Worm (Caenorhabditis elegans) whole organism, L3 larva: ENCODE results near the gene C46F4.3.

Experiments
- ZK546.5 ChIP-seq: sonication (generic microtip); optimal IDR thresholded peaks from 2 replicates; lab custom pipeline; 2017; ENCODE audit warnings: missing biosample characterization, missing genetic modification characterization
- ama-1 ChIP-seq: fragments of 150-350 bp; optimal IDR thresholded peaks from 2 replicates; lab custom pipeline; 2018
- ceh-16 ChIP-seq: sonication (generic microtip); optimal IDR thresholded peaks from 2 replicates; lab custom pipeline; 2017; ENCODE audit warnings: missing biosample characterization, missing genetic modification characterization
- ceh-28 ChIP-seq: fragments of 150-350 bp; optimal IDR thresholded peaks from 2 replicates; lab custom pipeline; 2014; ENCODE audit warnings: missing biosample characterization, missing genetic modification reagents, missing genetic modification characterization
- ceh-82 ChIP-seq: fragments of 150-350 bp; optimal IDR thresholded peaks from 2 replicates; lab custom pipeline; 2014; ENCODE audit warnings: missing biosample characterization, missing genetic modification characterization
- ceh-9 ChIP-seq: sonication (generic microtip); optimal IDR thresholded peaks from 2 replicates; lab custom pipeline; 2018; ENCODE audit warnings: missing biosample characterization, missing genetic modification characterization
- daf-12 ChIP-seq: fragments of 150-350 bp; optimal IDR thresholded peaks from 2 replicates; lab custom pipeline; 2014; ENCODE audit warnings: missing biosample characterization, missing genetic modification reagents, missing genetic modification characterization
- egl-27 ChIP-seq: sonication (generic microtip); optimal IDR thresholded peaks from 4 replicates; lab custom pipeline; 2017; ENCODE audit warnings: missing biosample characterization, missing genetic modification reagents, missing genetic modification characterization
- elt-2 ChIP-seq: sonication (generic microtip); optimal IDR thresholded peaks from 2 replicates; lab custom pipeline; 2016; ENCODE audit warnings: missing genetic modification reagents, mild to moderate bottlenecking, missing genetic modification characterization, missing compliant biosample characterization
- elt-3 ChIP-seq, 3 experiments: fragments of 150-350 bp in 1 of 3; sonication (generic microtip) in 2 of 3; optimal IDR thresholded peaks; 2 replicates in 2 of 3; 4 replicates in 1 of 3; lab custom pipeline; 2014 to 2017; ENCODE audit warnings: missing biosample characterization in 3 of 3, missing genetic modification characterization in 3 of 3
- eor-1 ChIP-seq, 2 experiments: fragments of 150-350 bp; optimal IDR thresholded peaks; 2 replicates each; lab custom pipeline; 2014 to 2018; ENCODE audit warnings: missing biosample characterization in 2 of 2, missing genetic modification characterization in 2 of 2
- fkh-10 ChIP-seq: sonication (generic microtip); optimal IDR thresholded peaks from 2 replicates; lab custom pipeline; 2017; ENCODE audit warnings: missing biosample characterization, missing genetic modification reagents, missing genetic modification characterization
- fkh-2 ChIP-seq: fragments of 150-350 bp; optimal IDR thresholded peaks from 2 replicates; lab custom pipeline; 2014; ENCODE audit warnings: missing biosample characterization, missing genetic modification reagents, missing genetic modification characterization
- fos-1 ChIP-seq: fragments of 150-350 bp; optimal IDR thresholded peaks from 2 replicates; lab custom pipeline; 2014; ENCODE audit warnings: missing biosample characterization, missing genetic modification characterization
- hmg-11 ChIP-seq: sonication (generic microtip); optimal IDR thresholded peaks from 2 replicates; lab custom pipeline; 2016; ENCODE audit warnings: missing genetic modification characterization, missing compliant biosample characterization
- jun-1 ChIP-seq: fragments of 150-350 bp; optimal IDR thresholded peaks from 2 replicates; lab custom pipeline; 2014; ENCODE audit warnings: missing biosample characterization, missing genetic modification reagents, missing genetic modification characterization
- lin-39 ChIP-seq: fragments of 150-350 bp; optimal IDR thresholded peaks from 2 replicates; lab custom pipeline; 2018; ENCODE audit warnings: missing biosample characterization, missing genetic modification reagents, missing genetic modification characterization
- lsy-12 ChIP-seq: sonication (generic microtip); optimal IDR thresholded peaks from 2 replicates; lab custom pipeline; 2016; ENCODE audit warnings: mild to moderate bottlenecking, missing genetic modification characterization, missing compliant biosample characterization
- mdl-1 ChIP-seq: fragments of 150-350 bp; optimal IDR thresholded peaks from 2 replicates; lab custom pipeline; 2014; ENCODE audit warnings: missing biosample characterization, missing genetic modification characterization
- nfya-1 ChIP-seq: sonication (generic microtip); optimal IDR thresholded peaks from 2 replicates; lab custom pipeline; 2017; ENCODE audit warnings: missing genetic modification characterization, mild to moderate bottlenecking, missing compliant biosample characterization, antibody characterized with exemption, moderate library complexity; ENCODE audit not compliant: insufficient read depth
- nhr-11 ChIP-seq: fragments of 150-350 bp; optimal IDR thresholded peaks from 2 replicates; lab custom pipeline; 2014; ENCODE audit warnings: missing biosample characterization, missing genetic modification characterization
- nhr-12 ChIP-seq: fragments of 150-350 bp; optimal IDR thresholded peaks from 2 replicates; lab custom pipeline; 2014; ENCODE audit warnings: missing biosample characterization, missing genetic modification characterization
- nhr-23 ChIP-seq: fragments of 150-350 bp; optimal IDR thresholded peaks from 2 replicates; lab custom pipeline; 2014; ENCODE audit warnings: missing biosample characterization, missing genetic modification reagents, missing genetic modification characterization
- nhr-237 ChIP-seq: fragments of 150-350 bp; optimal IDR thresholded peaks from 2 replicates; lab custom pipeline; 2014; ENCODE audit warnings: missing biosample characterization, missing genetic modification characterization
- nhr-28 ChIP-seq: fragments of 150-350 bp; optimal IDR thresholded peaks from 2 replicates; lab custom pipeline; 2014; ENCODE audit warnings: missing biosample characterization, missing genetic modification characterization
- nhr-43 ChIP-seq: sonication (generic microtip); optimal IDR thresholded peaks from 2 replicates; lab custom pipeline; 2016; ENCODE audit warnings: mild to moderate bottlenecking, missing genetic modification characterization, missing compliant biosample characterization; ENCODE audit not compliant: poor library complexity, severe bottlenecking
- nhr-67 ChIP-seq: fragments of 150-350 bp; optimal IDR thresholded peaks from 2 replicates; lab custom pipeline; 2014; ENCODE audit warnings: missing biosample characterization, missing genetic modification characterization
- nhr-77 ChIP-seq: fragments of 150-350 bp; optimal IDR thresholded peaks from 2 replicates; lab custom pipeline; 2014; ENCODE audit warnings: missing biosample characterization, missing genetic modification characterization
- pha-4 ChIP-seq: fragments of 150-350 bp; optimal IDR thresholded peaks from 2 replicates; lab custom pipeline; 2014; ENCODE audit warnings: missing biosample characterization, missing genetic modification reagents, missing genetic modification characterization
- pqm-1 ChIP-seq: fragments of 150-350 bp; optimal IDR thresholded peaks from 2 replicates; lab custom pipeline; 2017; ENCODE audit warnings: missing biosample characterization, missing genetic modification characterization, inconsistent platforms
- sea-2 ChIP-seq: fragments of 150-350 bp; sonication (generic microtip); optimal IDR thresholded peaks from 4 replicates; lab custom pipeline; 2014; ENCODE audit warnings: missing biosample characterization, missing genetic modification reagents, missing genetic modification characterization
- skn-1 ChIP-seq: fragments of 150-350 bp; optimal IDR thresholded peaks from 2 replicates; lab custom pipeline; 2014; ENCODE audit warnings: missing biosample characterization, missing genetic modification characterization
- tbx-2 ChIP-seq: sonication (generic microtip); optimal IDR thresholded peaks from 2 replicates; lab custom pipeline; 2016; ENCODE audit warnings: mild to moderate bottlenecking, missing genetic modification characterization, missing compliant biosample characterization
- unc-39 ChIP-seq: sonication (generic microtip); optimal IDR thresholded peaks from 4 replicates; lab custom pipeline; 2017; ENCODE audit warnings: missing biosample characterization, missing genetic modification characterization
- unc-62 ChIP-seq: fragments of 150-350 bp; sonication (generic microtip); optimal IDR thresholded peaks from 4 replicates; lab custom pipeline; 2014; ENCODE audit warnings: missing biosample characterization, missing genetic modification reagents, missing genetic modification characterization
- ztf-11 ChIP-seq: fragments of 150-350 bp; optimal IDR thresholded peaks from 2 replicates; lab custom pipeline; 2014; ENCODE audit warnings: missing biosample characterization, missing genetic modification characterization

C46F4.3 gene

DNA sequence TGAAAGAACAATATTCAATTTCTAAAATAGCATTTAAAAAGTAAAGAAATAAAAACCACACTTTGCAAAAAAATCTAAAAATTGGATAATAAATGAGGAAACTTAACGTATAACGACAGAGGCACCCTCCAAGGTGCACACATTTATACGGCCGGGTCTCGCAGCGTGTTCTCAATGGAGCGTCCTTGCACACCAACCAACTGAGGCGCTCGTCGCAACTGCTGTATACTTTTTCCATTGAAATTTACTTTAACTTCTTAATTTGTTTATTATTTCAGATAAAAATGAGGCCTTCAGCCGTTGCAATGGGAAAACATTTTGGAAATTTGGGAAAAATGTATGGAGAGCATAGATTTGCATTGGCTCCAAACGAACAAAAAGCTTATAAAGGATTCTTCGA, 17.6 kb downstream of the C46F4.3 start, which contains the start of the genes R07E4.5 and R07E4.3 (continued):
- no peak for TF ChIP-seq eor-1 (tag; optimal IDR thresholded peaks at IDR 0.05; lab: Kevin White, UChicago)
- TF ChIP-seq jun-1 (tag; lab: Kevin White, UChicago): no peak
- no peak for TF ChIP-seq fkh-10 (GFP tag; lab: Kevin White, UChicago)
- no peak for TF ChIP-seq fos-1
- TF ChIP-seq nhr-237: no peak
- no peak for TF ChIP-seq daf-12 (tag; lab: Kevin White, UChicago)
- TF ChIP-seq ama-1 (lab: Kevin White, UChicago): no peak
- peak; percentile 91 for TF ChIP-seq lin-39 (tag; lab: Kevin White, UChicago)
- TF ChIP-seq nhr-28 (tag; lab: Kevin White, UChicago): no peak
- no peak for TF ChIP-seq ztf-11
- TF ChIP-seq nhr-12: no peak
- no peak for TF ChIP-seq nhr-67
- TF ChIP-seq hmg-11 (tag; lab: Kevin White, UChicago): peak; percentile 60
- no peak for TF ChIP-seq sea-2
- TF ChIP-seq elt-2 (tag; lab: Kevin White, UChicago): peak; percentile 37

DNA sequence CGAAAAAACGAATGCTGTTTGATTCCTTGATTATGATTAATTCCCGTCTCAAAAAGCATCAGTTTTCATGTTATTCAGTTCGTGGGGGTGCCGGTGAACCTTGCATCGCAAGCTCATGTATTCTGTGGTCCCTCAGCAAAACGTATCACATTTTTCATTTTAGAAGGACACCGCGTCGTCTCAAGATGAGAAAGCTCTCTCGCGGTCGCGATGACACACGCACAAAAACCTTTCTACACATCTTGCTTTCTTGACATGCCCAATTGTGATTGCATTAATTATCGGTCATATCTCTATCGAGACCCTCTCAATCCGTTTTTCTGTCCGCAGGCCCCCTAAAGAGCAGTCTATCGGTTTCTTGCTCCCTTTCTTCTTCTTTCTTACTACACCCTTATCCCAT, 20.6 kb downstream of the C46F4.3 start:
- TF ChIP-seq daf-12 (tag; lab: Kevin White, UChicago): no peak

ce11 chrX:5958815-5959214, 23.2 kb downstream of the C46F4.3 start, which contains the start of gene R07E4.1:
Gene R07E4.1 (plus strand): TSS chrX:5959115.
- TF ChIP-seq tbx-2 (tag; lab: Kevin White, UChicago) (no peak), ceh-82 (no peak), skn-1 (tag; lab: Kevin White, UChicago) (no peak), unc-39 (tag; lab: Kevin White, UChicago) (no peak), fkh-2 (no peak), ZK546.5 (no peak), elt-3 (tag; optimal IDR thresholded peaks at IDR 0.05; lab: Kevin White, UChicago) (no peak), unc-62 (GFP tag; lab: Kevin White, UChicago) (no peak), nhr-77 (tag; lab: Kevin White, UChicago) (no peak), ceh-16 (tag; lab: Kevin White, UChicago) (no peak), eor-1 (tag; optimal IDR thresholded peaks at IDR 0.05; lab: Kevin White, UChicago) (no peak), nhr-23 (no peak), ceh-9 (tag; lab: Kevin White, UChicago) (no peak), pqm-1 (no peak)

DNA sequence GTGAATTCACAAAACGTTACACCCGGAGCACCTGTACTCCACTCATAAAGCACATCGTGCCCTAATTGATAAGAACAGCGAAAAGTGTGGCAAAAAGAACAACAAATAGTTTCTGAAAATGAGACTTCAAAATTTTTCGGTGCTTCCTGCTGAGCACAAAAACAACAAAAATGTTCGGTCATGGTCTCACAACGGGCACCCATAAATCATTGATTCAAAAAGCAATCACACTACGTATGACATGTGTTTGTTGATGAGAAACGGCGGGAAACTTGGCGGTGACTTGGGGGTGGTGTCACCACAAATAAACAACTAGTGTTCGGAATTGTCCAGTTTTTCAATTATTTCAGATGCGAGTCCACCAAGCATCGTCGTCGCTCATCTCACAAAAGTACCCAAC, 25.3 kb downstream of the C46F4.3 start:
- no peak for TF ChIP-seq unc-62 (GFP tag; lab: Kevin White, UChicago)
- no peak for TF ChIP-seq pqm-1
- TF ChIP-seq ceh-28 (tag; lab: Kevin White, UChicago): no peak
- no peak for TF ChIP-seq fos-1
- TF ChIP-seq ztf-11: no peak
- TF ChIP-seq lsy-12 (tag; lab: Kevin White, UChicago): no peak
- TF ChIP-seq ceh-16 (tag; lab: Kevin White, UChicago): no peak
- no peak for TF ChIP-seq skn-1 (tag; lab: Kevin White, UChicago)

DNA sequence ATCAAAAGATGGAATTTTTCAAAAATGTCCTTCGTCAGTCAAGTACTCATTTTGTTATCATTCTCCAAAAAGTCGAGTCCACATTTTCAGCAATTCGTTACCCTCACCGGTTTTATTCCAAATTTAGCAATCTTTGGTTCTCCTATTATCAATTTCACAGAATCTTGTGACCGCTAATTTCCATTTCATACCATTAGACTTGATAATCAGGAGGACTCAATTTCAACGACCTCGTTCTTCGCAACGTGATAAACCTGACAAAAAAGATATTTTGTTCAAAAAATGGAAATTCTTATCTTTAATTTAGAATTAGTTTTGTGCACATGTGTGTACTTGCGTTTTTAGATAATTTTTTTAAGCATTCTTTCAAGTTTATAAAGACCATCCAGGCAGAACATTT, 27.0 kb downstream of the C46F4.3 start:
- TF ChIP-seq jun-1 (tag; lab: Kevin White, UChicago): peak; percentile 43
- TF ChIP-seq nhr-43: no peak
- TF ChIP-seq elt-2 (tag; lab: Kevin White, UChicago): peak; percentile 91
- no peak for TF ChIP-seq pqm-1
- peak; percentile 22 for TF ChIP-seq pha-4 (tag; lab: Kevin White, UChicago)
- TF ChIP-seq, all 47 proteins: peak for 3

DNA sequence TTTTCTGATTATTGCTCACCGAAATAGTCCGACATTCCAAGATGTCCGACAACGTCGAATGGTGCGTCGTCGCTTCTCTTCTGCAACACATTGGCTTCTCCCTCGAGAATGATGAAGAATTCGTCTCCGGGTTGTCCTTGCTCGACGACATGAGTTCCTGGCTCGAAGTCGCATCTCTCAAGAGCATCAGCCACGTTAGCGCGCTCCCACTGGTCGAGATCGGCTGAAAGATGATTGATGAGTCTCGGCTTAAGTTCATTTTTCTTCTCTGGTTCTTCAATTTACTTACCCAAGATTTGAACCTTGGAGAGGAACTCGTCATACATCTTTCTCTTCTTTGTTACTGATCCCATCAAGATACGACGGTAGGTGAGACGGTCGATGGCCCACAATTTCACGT, 36.6 kb downstream of the C46F4.3 start:
- TF ChIP-seq lin-39 (tag; lab: Kevin White, UChicago) (peak; percentile 48), nhr-23 (no peak), nhr-11 (no peak), nfya-1 (tag; lab: Kevin White, UChicago) (peak; percentile 2), mdl-1 (tag; lab: Kevin White, UChicago) (no peak), nhr-67 (no peak), ZK546.5 (no peak), egl-27 (tag; lab: Kevin White, UChicago) (no peak)
